Worm (Caenorhabditis elegans): Measurements from ENCODE around the gene frh-1.

DNA sequence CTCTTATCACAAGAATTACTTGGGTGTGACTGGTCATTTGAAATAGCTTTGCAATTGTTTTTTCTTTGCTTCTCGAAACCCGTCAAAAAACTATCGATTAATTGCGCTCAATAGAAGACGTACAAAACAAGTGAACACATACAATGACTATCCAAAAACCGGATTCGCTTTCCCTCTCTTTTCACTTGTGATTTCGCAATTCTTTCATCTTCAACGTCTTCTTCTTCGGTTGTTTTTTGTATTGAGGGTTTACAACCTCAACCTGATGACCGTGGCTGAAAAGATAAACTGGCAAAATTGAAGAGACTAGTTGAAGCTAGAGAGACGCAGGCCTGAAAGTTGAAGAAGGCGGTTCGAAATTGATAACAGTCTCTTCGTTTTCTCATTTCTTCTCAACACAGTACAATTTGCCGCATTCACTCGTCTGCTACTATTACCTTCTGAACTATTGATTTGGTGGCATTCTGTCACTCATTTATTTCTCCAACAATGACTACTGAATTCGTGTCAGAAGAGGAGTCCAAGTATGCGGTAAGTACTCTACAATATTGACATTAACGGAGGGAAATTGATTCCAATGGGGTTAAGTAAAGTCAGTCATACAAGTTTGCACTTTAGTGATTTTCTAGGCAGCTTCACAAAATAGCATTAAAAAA is 31.1 kb upstream of the frh-1 start:
- TF ChIP-seq lsy-2 (tag; optimal IDR thresholded peaks at IDR 0.05) (no peak), lin-13 (tag; optimal IDR thresholded peaks at IDR 0.05) (no peak), blmp-1 (tag; optimal IDR thresholded peaks at IDR 0.05) (no peak), unc-39 (tag; optimal IDR thresholded peaks at IDR 0.05) (no peak), ces-1 (GFP tag; optimal IDR thresholded peaks at IDR 0.05) (no peak), elt-3 (tag; optimal IDR thresholded peaks at IDR 0.05) (no peak), ceh-83 (GFP tag; optimal IDR thresholded peaks at IDR 0.05) (no peak), unc-62 (GFP tag; optimal IDR thresholded peaks at IDR 0.05) (no peak), snpc-4 (tag; optimal IDR thresholded peaks at IDR 0.05) (no peak), ztf-11 (tag; optimal IDR thresholded peaks at IDR 0.05) (no peak), elt-1 (tag; optimal IDR thresholded peaks at IDR 0.05; ENCODE audit: borderline replicate concordance, insufficient read depth) (no peak), nhr-76 (tag; optimal IDR thresholded peaks at IDR 0.05) (no peak), M03D4.4 (tag; optimal IDR thresholded peaks at IDR 0.05) (no peak)

All from whole organism, mixed stage, embryonic.